Fruit fly (Drosophila melanogaster) whole organism, larva: ENCODE data around the gene porin.

ENCODE experiments used
- noc ChIP-seq: fragments of 200-800 bp; sonication (Bioruptor generic); optimal IDR thresholded peaks from 3 replicates; lab custom pipeline; 2019; ENCODE audit warnings: missing biosample characterization, mild to moderate bottlenecking, missing genetic modification characterization, moderate library complexity

Gene porin

DNA sequence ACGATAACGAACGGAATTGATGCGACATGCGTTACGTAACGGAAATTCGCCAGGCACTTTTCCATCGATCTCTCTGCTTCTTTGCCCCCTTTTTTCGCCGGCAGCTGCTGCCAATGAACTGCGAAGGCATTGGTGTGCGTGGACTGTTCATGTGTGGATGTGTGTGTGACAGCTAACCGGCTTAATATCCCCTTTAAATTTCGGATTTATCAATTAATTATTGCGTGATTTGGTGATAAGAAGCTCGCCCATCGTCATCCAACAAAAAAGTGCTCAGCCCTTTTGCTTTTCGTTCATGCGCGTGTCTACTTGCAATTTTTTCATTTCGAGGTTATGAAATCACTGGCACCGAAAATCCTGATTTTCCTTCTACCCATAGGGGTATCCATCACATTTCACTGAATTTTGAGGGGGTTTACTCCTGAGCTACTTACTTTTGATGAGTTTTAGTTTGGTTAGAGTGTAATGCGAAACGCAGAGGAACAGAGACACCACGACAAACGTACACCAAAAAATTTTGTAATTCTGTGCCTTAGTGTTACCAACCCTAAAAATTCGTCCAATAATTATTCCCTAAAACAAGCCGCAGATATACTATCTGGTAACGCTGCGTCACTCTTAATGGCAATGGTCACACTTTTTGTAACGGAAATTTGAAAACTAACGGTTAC, at the start of gene porin:
Gene porin, minus strand, starts transcription at position 529 of the 671 bp plus-strand sequence.
- TF ChIP-seq noc, result peak; percentile 25

DNA sequence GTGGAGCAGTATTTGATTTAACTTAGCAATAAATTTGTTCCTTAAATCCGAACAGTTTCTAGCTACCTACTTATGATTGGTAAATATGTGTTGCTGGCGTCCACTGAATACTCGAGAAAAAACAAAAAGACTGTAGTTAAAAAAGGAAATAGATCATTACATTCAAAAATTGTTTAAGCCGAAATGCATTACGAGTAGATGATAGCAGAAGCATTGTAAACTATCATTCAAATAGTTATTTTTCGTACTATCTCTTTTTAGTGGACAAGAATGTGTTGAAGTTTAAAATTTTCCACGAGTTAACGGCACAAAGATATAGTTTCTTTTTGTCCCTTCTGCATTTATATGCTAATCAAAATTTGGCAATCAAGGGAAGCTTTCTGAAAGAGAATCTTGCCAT, 38.2 kb upstream of the porin start, which contains the start of gene CG14071:
Gene CG14071, minus strand, starts transcription at position 101 of the 400 bp plus-strand sequence.
- TF ChIP-seq noc, result no peak

DNA sequence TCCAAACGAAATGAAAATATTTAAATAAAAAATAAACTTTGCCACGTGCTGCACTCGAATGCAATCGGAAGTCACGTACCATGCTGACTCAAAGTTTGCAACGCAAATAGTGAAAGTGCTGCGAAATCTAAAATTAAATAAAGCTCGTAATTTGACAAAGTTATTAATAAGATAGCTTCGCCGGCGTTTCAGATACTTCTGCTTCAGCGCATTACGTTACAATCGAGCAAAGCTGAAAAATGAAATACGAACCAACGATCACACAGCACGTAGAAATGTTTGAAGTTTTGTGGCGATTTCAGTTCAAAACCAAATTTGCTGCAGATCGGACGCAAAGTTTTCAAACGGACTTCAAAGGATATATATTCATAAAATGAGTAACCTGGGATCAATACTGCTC, 19.2 kb upstream of the porin start, which contains the start of gene CG12517:
Gene CG12517, plus strand, starts transcription at position 301 of the 400 bp plus-strand sequence.
- TF ChIP-seq noc, result no peak

DNA sequence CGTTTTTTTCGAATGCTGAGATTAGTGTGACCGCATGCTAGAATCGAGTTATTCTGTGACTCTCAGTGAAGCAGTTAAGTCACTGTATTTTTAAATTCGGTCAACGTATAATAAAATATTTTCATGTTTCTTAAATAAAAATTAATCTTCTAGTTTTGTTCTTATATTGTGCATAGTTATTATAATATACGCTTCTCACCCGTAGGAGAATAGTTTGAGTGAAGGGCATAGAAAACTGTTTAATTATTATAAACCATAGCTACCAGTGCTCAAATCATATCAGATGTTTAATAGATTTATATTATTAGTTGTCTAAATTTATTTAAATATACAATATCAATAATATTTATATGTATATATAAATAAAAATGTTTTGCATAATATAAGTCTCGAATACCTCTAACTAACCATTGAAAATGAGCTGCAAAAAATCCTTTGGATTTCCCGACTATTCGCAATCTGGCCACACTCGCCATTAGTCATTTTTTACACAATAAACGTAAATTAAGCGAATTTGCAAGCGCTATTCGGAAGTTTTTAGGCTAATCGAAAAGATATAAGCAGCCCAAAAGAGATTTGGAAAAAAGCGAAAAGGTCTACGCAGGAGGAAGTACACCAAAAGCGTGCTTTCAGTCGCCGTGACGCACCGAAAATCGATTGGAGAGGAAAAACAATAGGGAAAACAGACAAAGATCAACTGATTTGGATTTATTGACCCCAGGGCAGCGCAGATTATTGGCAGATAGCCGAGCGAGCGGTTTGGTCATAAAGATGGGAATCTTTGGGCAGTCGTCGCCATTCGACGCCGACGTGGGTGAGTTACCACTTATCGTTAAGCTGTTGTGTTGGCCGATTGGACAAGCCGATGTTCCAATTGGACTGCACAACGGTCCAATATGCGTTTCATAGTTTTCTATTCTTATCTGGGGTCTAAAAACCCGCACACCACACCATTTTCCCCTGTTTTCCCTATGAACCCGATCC, 7.7 kb upstream of the porin start, which contains the start of the genes aurB and Stam:
Gene aurB, minus strand, starts transcription at position 31 of the 984 bp plus-strand sequence.
Gene Stam, plus strand, starts transcription at position 473 of the 984 bp plus-strand sequence.
- no peak for TF ChIP-seq noc

DNA sequence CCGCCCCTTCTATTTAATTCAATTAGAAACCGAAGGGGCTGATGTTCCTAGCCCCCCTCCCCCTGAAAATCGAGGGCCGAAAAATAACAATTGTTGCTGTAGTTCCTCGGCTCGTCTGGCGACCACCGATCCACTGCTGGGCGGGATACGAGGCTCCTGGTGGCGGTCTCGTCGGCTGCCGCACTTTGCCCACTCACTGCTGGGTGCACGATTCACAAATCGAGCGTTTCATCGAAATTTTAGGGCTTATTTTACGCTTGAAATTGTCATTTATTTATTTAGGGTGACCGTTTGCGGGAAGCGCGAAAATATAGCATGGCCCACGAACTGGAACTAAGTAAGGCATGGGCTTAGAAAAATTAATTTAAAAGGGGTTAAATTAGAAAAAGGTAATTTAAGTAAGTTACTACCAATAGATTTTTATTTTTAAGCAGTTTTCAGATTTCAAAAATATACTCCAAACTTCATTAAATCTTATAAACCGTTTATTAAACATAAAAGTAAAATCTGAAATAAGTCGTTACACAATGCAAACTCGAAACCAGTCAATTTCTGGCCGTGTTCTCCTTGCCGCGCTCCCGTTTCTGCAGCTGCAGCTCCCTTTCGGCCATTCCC, 5.8 kb upstream of the porin start, which contains the start of gene Dnz1:
Gene Dnz1, minus strand, starts transcription at position 317 of the 615 bp plus-strand sequence.
- TF ChIP-seq noc, result peak; percentile 4

DNA sequence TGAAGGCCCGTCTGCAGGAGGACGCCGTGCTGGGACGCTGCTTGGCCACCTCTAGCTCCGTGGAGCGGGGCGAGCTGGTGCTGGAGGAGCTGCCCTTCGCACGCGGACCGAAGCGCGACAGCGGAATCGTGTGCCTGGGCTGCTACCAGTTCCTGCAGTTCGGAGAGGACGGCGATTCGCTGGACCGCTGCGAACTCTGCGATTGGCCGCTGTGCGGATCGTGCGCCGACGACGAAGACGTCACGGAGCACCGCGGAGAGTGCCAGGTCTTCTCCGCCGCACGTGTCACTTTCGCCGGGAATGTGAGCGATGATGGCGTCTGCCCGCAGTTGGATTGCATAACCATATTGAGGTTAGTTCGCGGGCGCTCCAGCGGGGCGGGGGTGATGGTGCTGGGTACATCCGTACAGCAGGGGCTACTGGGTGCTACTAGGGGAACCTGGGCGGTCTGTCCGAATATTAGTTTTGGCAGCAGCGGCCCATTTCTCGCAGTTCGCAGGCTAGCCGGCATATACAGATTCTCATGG, 751 bp upstream of the porin start:
- no peak for TF ChIP-seq noc

DNA sequence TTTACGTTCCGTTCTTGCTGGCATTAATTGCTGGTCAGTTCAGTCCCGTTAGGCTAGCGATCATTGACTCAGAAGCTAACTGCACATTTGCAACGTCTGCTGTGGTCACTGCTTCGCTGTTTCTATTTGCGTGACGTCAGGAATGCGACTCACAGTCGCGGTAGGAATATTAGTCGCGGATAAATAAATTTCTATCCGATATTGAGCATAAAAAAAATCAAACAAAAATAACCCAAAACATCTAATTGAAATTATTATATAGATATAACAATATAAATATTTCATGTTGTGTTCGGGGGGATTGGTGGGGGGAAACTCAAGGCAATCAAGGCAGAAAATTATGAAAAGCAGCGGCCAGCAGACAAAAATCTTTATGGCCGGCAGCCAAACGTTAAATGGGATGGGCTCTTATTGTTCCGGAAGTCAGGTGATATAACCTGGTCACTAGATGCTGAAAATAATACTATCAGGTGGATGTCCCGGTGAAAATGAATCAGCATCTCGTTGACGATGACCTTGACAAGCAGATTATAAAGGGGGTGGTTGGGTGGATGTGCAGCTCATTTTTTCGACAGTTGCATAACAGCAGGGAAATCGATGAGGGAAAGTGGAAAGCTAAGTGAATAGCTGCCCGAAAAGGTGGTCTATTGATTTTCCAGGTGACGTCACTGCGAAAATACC, 997 bp downstream of the porin start, which contains the start of gene SmydA-3:
Gene SmydA-3, plus strand, starts transcription at position 631 of the 681 bp plus-strand sequence.
- no peak for TF ChIP-seq noc

DNA sequence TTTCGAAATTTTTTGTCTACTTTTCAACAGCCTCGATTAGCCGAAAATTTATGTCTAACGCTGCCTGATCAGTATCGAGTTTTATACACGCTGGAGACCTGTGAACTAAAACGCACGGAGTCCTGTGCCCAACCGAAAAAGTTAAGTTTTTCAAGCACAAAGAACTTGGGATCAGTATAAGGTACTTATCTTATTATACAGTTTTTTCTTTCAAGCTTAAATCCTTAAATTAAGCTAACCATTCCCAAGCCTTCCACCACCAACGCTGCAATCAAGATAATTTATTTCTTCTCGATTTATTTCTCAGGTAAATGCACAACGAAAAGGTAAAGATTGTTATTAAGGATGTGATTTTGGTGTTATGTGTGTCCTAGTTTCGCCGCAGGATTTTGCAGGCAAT, 3.7 kb downstream of the porin start, which contains the start of gene Porin2:
Gene Porin2, minus strand, starts transcription at position 101 of the 400 bp plus-strand sequence.
- TF ChIP-seq noc, result no peak

DNA sequence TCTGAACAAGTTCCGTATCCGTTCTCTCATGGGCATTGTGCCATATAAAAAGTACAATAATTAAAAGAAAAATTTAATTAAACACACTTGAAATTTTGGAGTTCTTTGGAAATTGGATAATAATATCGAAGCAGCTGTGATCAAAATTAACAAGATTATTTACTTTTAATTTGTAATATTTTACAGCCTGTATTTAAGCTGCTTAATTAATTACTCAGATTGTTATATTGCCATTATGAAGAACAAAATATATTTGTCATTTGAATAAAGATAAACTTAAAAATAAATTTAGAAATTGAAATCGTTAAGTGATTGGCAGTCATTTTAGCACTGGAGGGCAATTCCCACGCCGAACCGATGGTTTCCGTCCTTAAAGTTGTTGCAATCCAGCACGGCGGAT, 5.1 kb downstream of the porin start, which contains the start of the genes CG17139 and CG17140:
Gene CG17139, minus strand, starts transcription at position 101 of the 400 bp plus-strand sequence.
Gene CG17140, minus strand, starts transcription at position 101 of the 400 bp plus-strand sequence.
- TF ChIP-seq noc, result no peak

DNA sequence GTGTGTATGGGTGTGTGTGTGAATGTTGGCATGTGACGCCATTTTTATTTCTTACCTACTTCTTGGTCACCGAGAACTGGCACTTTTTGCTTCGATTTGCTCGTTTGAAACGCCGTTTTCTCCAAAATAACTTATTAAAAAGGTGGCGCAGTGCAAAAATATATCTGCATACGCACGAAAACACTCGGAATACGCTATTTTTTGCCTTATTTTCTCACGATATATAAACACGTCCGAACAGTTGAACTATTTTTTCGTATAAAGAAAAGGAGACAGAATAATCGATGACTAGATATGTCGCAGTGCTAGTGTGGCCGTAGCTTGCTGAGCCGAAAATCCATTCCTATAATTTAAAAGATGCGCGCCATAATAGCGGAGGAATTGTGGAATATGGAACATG, 8.3 kb downstream of the porin start, which contains the start of gene CG6700:
Gene CG6700, minus strand, starts transcription at position 272 of the 400 bp plus-strand sequence.
- TF ChIP-seq noc, result no peak

DNA sequence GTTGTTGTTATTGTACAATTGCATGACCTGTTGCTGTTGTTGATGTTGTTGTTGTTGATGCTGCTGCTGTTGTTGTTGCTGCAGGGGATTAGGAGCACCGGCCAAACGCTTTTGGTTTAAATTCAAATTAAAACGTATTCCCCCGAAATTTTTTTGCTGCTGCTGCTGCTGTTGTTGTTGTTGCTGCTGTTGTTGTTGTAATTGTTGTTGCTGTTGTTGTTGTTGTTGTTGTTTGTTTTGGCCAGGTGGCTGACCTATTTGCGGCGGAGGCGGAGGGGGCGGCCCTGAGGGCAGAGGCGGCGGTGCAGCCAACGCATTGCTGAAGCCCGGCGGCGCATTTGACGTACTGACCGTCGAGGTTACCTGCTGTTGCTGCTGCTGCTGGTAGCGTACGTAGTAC, 9.0 kb downstream of the porin start:
- TF ChIP-seq noc, result no peak

DNA sequence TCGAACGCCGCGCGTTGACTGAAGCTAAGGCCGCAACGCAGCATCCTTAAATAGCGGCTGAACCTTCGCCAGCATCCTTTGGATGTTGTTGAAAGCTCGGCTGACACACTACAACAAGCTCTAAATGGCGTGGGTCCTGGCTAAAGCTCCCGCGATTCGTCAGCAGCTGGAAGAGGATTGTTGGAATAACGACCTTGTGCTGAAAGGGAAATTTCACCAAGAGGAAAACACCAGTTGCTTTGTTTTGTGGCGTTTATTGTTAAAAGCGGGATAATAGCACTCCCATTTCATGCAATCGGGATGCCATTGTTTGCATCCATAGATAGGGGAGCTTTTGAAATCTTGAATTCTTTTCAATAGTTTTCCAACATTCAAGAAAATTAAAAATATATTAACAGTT, 13.2 kb downstream of the porin start, which contains the start of gene Nos:
Gene Nos, minus strand, starts transcription at position 21 of the 400 bp plus-strand sequence.
- TF ChIP-seq noc, result no peak

DNA sequence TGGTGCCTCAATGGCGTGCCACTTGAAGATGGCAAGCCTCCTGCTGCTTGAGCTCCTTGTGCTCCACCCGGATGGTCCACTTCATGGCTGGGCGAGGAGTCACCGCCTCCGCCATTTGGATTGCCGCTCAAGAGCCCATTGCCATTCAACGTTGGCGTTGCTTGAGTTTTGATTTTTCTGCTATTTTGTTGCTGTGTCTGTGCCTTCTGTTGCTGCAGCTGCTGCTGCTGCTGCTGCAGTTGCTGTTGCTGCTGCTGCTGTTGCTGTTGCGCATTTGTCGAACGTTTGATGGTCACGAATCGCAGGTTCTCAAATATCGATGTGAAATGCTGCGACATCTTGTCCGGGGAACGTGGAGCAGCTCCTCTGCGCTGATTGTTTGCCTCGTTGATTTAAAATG, 19.1 kb downstream of the porin start:
- TF ChIP-seq noc, result no peak

DNA sequence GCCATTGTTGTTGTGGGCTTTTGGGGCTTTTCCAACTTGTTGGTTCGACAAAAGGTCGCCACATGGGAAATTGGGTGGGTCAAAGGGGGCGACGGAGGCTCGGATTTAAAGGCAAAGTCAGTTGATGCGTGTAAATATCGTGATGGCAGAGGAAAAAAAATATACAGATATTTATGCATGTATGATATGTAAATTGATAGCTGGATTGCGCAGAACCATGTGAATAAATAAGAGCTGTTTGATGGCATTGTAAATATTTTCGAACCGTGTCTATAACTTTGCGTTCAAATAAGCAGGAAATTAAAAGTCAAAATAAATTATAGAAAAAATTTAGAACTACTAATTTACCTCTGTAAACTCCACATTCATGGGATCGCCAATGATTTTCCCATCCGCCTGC, 28.0 kb downstream of the porin start:
- TF ChIP-seq noc, result no peak

DNA sequence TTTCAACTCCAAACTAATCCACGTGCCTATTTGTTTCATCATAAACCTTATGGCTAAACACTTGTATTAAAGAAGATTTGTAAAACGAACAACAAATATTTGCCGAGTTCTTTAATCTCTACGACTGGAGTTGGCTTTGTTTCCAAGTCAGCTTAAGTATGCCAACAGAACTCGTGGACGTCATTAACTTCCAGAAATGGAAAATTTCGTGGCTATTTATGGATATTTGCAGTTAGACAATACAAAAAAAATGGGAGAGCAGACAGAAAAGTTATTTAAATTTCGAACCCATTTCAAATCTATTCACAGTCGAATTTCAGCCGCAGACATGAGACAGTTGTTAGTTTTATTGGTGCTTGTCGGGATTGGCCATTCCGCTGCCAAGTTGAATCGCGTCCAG, 30.2 kb downstream of the porin start, which contains the start of gene CG17134:
Gene CG17134, plus strand, starts transcription at position 301 of the 400 bp plus-strand sequence.
- TF ChIP-seq noc, result no peak
